Worm (Caenorhabditis elegans) whole organism, L3 larva: ENCODE results near the gene F14H3.14.

Experiments
- ceh-9 ChIP-seq: sonication (generic microtip); optimal IDR thresholded peaks from 2 replicates; lab custom pipeline; 2018; ENCODE audit warnings: missing biosample characterization, missing genetic modification characterization
- elt-1 ChIP-seq: fragments of 150-350 bp; optimal IDR thresholded peaks from 2 replicates; lab custom pipeline; 2014; ENCODE audit warnings: missing biosample characterization, missing genetic modification characterization
- jun-1 ChIP-seq: fragments of 150-350 bp; optimal IDR thresholded peaks from 2 replicates; lab custom pipeline; 2014; ENCODE audit warnings: missing biosample characterization, missing genetic modification reagents, missing genetic modification characterization
- mdl-1 ChIP-seq: fragments of 150-350 bp; optimal IDR thresholded peaks from 2 replicates; lab custom pipeline; 2014; ENCODE audit warnings: missing biosample characterization, missing genetic modification characterization
- nhr-12 ChIP-seq: fragments of 150-350 bp; optimal IDR thresholded peaks from 2 replicates; lab custom pipeline; 2014; ENCODE audit warnings: missing biosample characterization, missing genetic modification characterization
- unc-62 ChIP-seq: fragments of 150-350 bp; sonication (generic microtip); optimal IDR thresholded peaks from 4 replicates; lab custom pipeline; 2014; ENCODE audit warnings: missing biosample characterization, missing genetic modification reagents, missing genetic modification characterization
- zag-1 ChIP-seq: fragments of 150-350 bp; optimal IDR thresholded peaks from 2 replicates; lab custom pipeline; 2014; ENCODE audit warnings: missing biosample characterization, missing genetic modification characterization

DNA sequence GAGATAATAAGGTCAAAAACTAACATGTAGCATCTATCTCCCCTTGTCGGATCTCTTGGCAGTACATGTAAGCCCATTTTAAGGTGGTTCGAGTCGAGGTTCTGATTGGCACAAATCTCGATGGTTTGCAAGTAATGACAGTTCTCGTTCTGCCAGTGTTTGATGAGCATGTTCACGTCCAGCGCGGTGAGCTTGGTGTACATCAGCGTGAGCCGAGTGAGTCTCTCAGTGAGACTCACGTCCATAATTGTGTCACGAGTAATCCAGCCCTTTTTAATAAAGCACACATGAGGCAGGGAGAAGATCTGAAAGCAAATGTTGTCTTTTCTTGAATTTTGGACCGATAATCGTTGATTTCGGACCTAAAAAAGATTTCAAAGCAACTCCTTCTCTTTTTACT, 29.9 kb downstream of the F14H3.14 start, which contains the start of gene T10C6.16:
- TF ChIP-seq jun-1 (tag; lab: Kevin White, UChicago) (no peak), unc-62 (no peak), nhr-12 (tag; lab: Kevin White, UChicago) (no peak), mdl-1 (tag; lab: Kevin White, UChicago) (no peak), zag-1 (tag; lab: Kevin White, UChicago) (no peak), elt-1 (tag; lab: Kevin White, UChicago) (no peak), ceh-9 (no peak)
